Worm (Caenorhabditis elegans): Measurements from ENCODE around the gene mpst-1.

DNA sequence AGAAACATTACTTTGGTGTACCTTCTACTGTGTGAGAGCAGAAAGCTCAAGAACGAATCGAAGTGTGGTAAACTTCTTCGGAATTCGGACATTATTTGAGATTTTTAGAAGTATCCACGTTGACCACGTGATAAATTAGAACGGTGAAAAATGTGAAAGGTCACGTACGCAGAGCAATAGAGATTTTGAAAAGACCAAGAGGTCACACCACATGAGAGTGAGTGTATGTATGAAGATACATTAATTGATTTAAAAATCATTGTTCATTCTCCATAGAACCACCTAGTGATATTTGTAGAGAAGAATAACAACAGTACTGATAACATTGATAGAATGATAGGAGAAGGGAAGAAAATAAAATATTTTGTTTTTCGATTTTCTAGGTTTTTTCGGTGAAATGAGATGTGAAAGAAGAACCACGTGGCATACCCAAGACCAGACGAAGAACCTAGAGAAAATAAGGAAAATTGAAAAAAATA, 4.4 kb downstream of the mpst-1 start, which contains the start of gene pyc-1:
- TF ChIP-seq F22D6.2 (tag; optimal IDR thresholded peaks at IDR 0.05) (no peak), ceh-58 (GFP tag; IDR thresholded peaks at IDR 0.05) (no peak), tlf-1 (GFP tag; optimal IDR thresholded peaks at IDR 0.05) (no peak), ztf-3 (GFP tag; optimal IDR thresholded peaks at IDR 0.05) (no peak), snpc-3.4 (tag; optimal IDR thresholded peaks at IDR 0.05) (no peak), snpc-1.3 (tag; optimal IDR thresholded peaks at IDR 0.05; ENCODE audit: insufficient read depth) (no peak), F57C9.4 (tag; optimal IDR thresholded peaks at IDR 0.05) (no peak)

All from whole organism, young adult.